Worm (Caenorhabditis elegans): ENCODE results near the gene Y50E8A.1.

Y50E8A.1 gene

ce11 chrV:14715608-14716007, 11.1 kb upstream of the Y50E8A.1 start, which contains the start of gene R08A2.2:
Gene R08A2.2 (minus strand): TSS chrV:14715708.
- TF ChIP-seq ceh-9 (tag; optimal IDR thresholded peaks at IDR 0.05) (no peak), C38D4.7 (GFP tag; optimal IDR thresholded peaks at IDR 0.05) (no peak), ahr-1 (tag; optimal IDR thresholded peaks at IDR 0.05) (no peak), gmeb-2 (tag; optimal IDR thresholded peaks at IDR 0.05) (no peak), fax-1 (tag; optimal IDR thresholded peaks at IDR 0.05) (no peak), ref-2 (tag; optimal IDR thresholded peaks at IDR 0.05) (no peak), ceh-18 (tag; optimal IDR thresholded peaks at IDR 0.05) (no peak), hlh-15 (tag; optimal IDR thresholded peaks at IDR 0.05) (no peak), ceh-48 (tag; optimal IDR thresholded peaks at IDR 0.05) (no peak), che-1 (tag; optimal IDR thresholded peaks at IDR 0.05) (no peak), ceh-30 (tag; optimal IDR thresholded peaks at IDR 0.05) (no peak), pax-1 (tag; optimal IDR thresholded peaks at IDR 0.05) (no peak), pag-3 (tag; optimal IDR thresholded peaks at IDR 0.05; ENCODE audit: borderline replicate concordance) (no peak), pqm-1 (tag; optimal IDR thresholded peaks at IDR 0.05) (no peak)

- TF ChIP-seq tbx-2 (tag; optimal IDR thresholded peaks at IDR 0.05) = no peak
- no peak for TF ChIP-seq C38D4.7 (GFP tag; optimal IDR thresholded peaks at IDR 0.05)
- no peak for TF ChIP-seq lim-6 (tag; optimal IDR thresholded peaks at IDR 0.05)
- TF ChIP-seq ceh-31 (tag; optimal IDR thresholded peaks at IDR 0.05) = no peak
- no peak for TF ChIP-seq C08G9.2 (tag; optimal IDR thresholded peaks at IDR 0.05)
- no peak for TF ChIP-seq fkh-6 (tag; optimal IDR thresholded peaks at IDR 0.05)
- TF ChIP-seq hlh-13 (GFP tag; optimal IDR thresholded peaks at IDR 0.05) = no peak
- no peak for TF ChIP-seq hlh-30 (tag; optimal IDR thresholded peaks at IDR 0.05; ENCODE audit: insufficient read depth)
- no peak for TF ChIP-seq ets-4 (tag; optimal IDR thresholded peaks at IDR 0.05)
- no peak for TF ChIP-seq ama-1 (optimal IDR thresholded peaks at IDR 0.05)
- no peak for TF ChIP-seq eyg-1 (tag; optimal IDR thresholded peaks at IDR 0.05)
- no peak for TF ChIP-seq pros-1 (tag; optimal IDR thresholded peaks at IDR 0.05)
- TF ChIP-seq fkh-10 (GFP tag; optimal IDR thresholded peaks at IDR 0.05) = no peak
- no peak for TF ChIP-seq T23F11.4 (GFP tag; optimal IDR thresholded peaks at IDR 0.05)
- TF ChIP-seq K09A11.1 (tag; optimal IDR thresholded peaks at IDR 0.05; ENCODE audit: insufficient read depth) = no peak
- TF ChIP-seq ceh-19 (GFP tag; optimal IDR thresholded peaks at IDR 0.05) = no peak
These were observed 10.6 kb upstream of the Y50E8A.1 start, which contains the start of gene fbxa-147 for ce11 chrV:14716114-14716513. Gene fbxa-147 (plus strand): TSS chrV:14716499.

ce11 chrV:14719491-14719890, 7.2 kb upstream of the Y50E8A.1 start, which contains the start of gene R08A2.1:
Gene R08A2.1 (minus strand): TSS chrV:14719591.
- no peak for TF ChIP-seq T23F11.4 (GFP tag; optimal IDR thresholded peaks at IDR 0.05)
- TF ChIP-seq fkh-6 (tag; optimal IDR thresholded peaks at IDR 0.05) = no peak
- TF ChIP-seq rnt-1 (tag; optimal IDR thresholded peaks at IDR 0.05) = no peak
- no peak for TF ChIP-seq dmd-4 (tag; optimal IDR thresholded peaks at IDR 0.05; ENCODE audit: borderline replicate concordance)
- no peak for TF ChIP-seq pqm-1 (tag; optimal IDR thresholded peaks at IDR 0.05)
- no peak for TF ChIP-seq nhr-232 (tag; optimal IDR thresholded peaks at IDR 0.05)
- TF ChIP-seq unc-3 (GFP tag; conservative IDR thresholded peaks at IDR 0.05) = no peak
- TF ChIP-seq unc-3 (tag; optimal IDR thresholded peaks at IDR 0.05) = no peak
- no peak for TF ChIP-seq ceh-48 (tag; optimal IDR thresholded peaks at IDR 0.05)
- no peak for TF ChIP-seq gmeb-2 (tag; optimal IDR thresholded peaks at IDR 0.05)
- TF ChIP-seq ceh-24 (tag; optimal IDR thresholded peaks at IDR 0.05) = no peak
- no peak for TF ChIP-seq unc-55 (GFP tag; optimal IDR thresholded peaks at IDR 0.05)
- no peak for TF ChIP-seq elt-4 (tag; optimal IDR thresholded peaks at IDR 0.05)
- TF ChIP-seq fkh-10 (GFP tag; optimal IDR thresholded peaks at IDR 0.05) = no peak

ce11 chrV:14723020-14723419, 3.7 kb upstream of the Y50E8A.1 start, which contains the start of gene R08A2.7:
Gene R08A2.7 (plus strand): TSS chrV:14723320.
- TF ChIP-seq dve-1 (tag; optimal IDR thresholded peaks at IDR 0.05) (no peak), che-1 (tag; optimal IDR thresholded peaks at IDR 0.05) (no peak), C38D4.7 (GFP tag; optimal IDR thresholded peaks at IDR 0.05) (no peak), odd-2 (tag; optimal IDR thresholded peaks at IDR 0.05) (no peak), pax-1 (tag; optimal IDR thresholded peaks at IDR 0.05) (no peak), fax-1 (tag; optimal IDR thresholded peaks at IDR 0.05) (no peak), elt-4 (tag; optimal IDR thresholded peaks at IDR 0.05) (no peak), K02D7.2 (tag; optimal IDR thresholded peaks at IDR 0.05) (no peak), ceh-14 (tag; optimal IDR thresholded peaks at IDR 0.05) (no peak), hlh-8 (tag; optimal IDR thresholded peaks at IDR 0.05) (no peak)
